Fruit fly (Drosophila melanogaster) whole organism, embryonic: ENCODE data around the gene CG33791.

Experiments used
- CG10209 ChIP-seq: fragments of 200-800 bp; sonication (Bioruptor generic); optimal IDR thresholded peaks from 3 replicates; lab custom pipeline; 2017; ENCODE audit warnings: missing biosample characterization, mild to moderate bottlenecking, missing genetic modification characterization, missing genetic modification reagents
- CG1024 ChIP-seq: fragments of 200-800 bp; sonication (Bioruptor generic); IDR thresholded peaks from 2 replicates; pipeline ENCODE4 v1.3.6; 2022; ENCODE audit warnings: missing biosample characterization, missing genetic modification characterization
- CG10565 ChIP-seq: fragments of 200-800 bp; sonication (Bioruptor generic); optimal IDR thresholded peaks from 3 replicates; lab custom pipeline; 2016; ENCODE audit warnings: missing biosample characterization, mild to moderate bottlenecking, missing genetic modification characterization
- CG10654 ChIP-seq: fragments of 200-800 bp; sonication (Bioruptor generic); optimal IDR thresholded peaks from 2 replicates; lab custom pipeline; 2016; ENCODE audit warnings: missing biosample characterization, missing genetic modification characterization
- CG10979 ChIP-seq: fragments of 200-800 bp; sonication (Bioruptor generic); optimal IDR thresholded peaks from 2 replicates; lab custom pipeline; 2018; ENCODE audit warnings: missing biosample characterization, mild to moderate bottlenecking, missing genetic modification characterization, moderate library complexity
- CG11247 ChIP-seq: fragments of 200-800 bp; sonication (Bioruptor generic); IDR thresholded peaks from 2 replicates; pipeline ENCODE4 v1.3.6; 2022; ENCODE audit warnings: missing biosample characterization, missing genetic modification characterization
- CG11723 ChIP-seq: fragments of 200-800 bp; sonication (Bioruptor generic); optimal IDR thresholded peaks from 2 replicates; lab custom pipeline; 2017; ENCODE audit warnings: missing biosample characterization, mild to moderate bottlenecking, missing genetic modification characterization
- CG13424 ChIP-seq: fragments of 200-800 bp; sonication (Bioruptor generic); optimal IDR thresholded peaks from 2 replicates; lab custom pipeline; 2019; ENCODE audit warnings: missing biosample characterization, mild to moderate bottlenecking, missing genetic modification characterization, moderate library complexity
- CG15073 ChIP-seq: fragments of 200-800 bp; sonication (Bioruptor generic); optimal IDR thresholded peaks from 2 replicates; lab custom pipeline; 2016; ENCODE audit warnings: missing biosample characterization, missing genetic modification characterization
- CG15601 ChIP-seq: fragments of 200-800 bp; sonication (Bioruptor generic); optimal IDR thresholded peaks from 3 replicates; lab custom pipeline; 2019; ENCODE audit warnings: missing biosample characterization, mild to moderate bottlenecking, missing genetic modification characterization, moderate library complexity
- CG16779 ChIP-seq: fragments of 200-800 bp; sonication (Bioruptor generic); IDR thresholded peaks from 2 replicates; pipeline ENCODE4 v1.3.6; 2022; ENCODE audit warnings: missing biosample characterization, missing genetic modification characterization
- CG16863 ChIP-seq: fragments of 200-800 bp; sonication (Bioruptor generic); optimal IDR thresholded peaks from 3 replicates; lab custom pipeline; 2016; ENCODE audit warnings: missing biosample characterization, missing genetic modification characterization
- CG1832 ChIP-seq: fragments of 200-800 bp; sonication (Bioruptor generic); optimal IDR thresholded peaks from 2 replicates; lab custom pipeline; 2017; ENCODE audit warnings: missing biosample characterization, mild to moderate bottlenecking, missing genetic modification characterization, inconsistent platforms
- CG31441 ChIP-seq: fragments of 200-800 bp; sonication (Bioruptor generic); IDR thresholded peaks from 2 replicates; pipeline ENCODE4 v1.3.6; 2022; ENCODE audit warnings: missing biosample characterization, missing genetic modification characterization
- CG5245 ChIP-seq: fragments of 200-800 bp; sonication (Bioruptor generic); optimal IDR thresholded peaks from 3 replicates; lab custom pipeline; 2016; ENCODE audit warnings: missing biosample characterization, missing genetic modification characterization
- CG6254 ChIP-seq: fragments of 200-800 bp; sonication (Bioruptor generic); optimal IDR thresholded peaks from 3 replicates; lab custom pipeline; 2017; ENCODE audit warnings: mild to moderate bottlenecking, missing biosample characterization, missing genetic modification reagents, missing genetic modification characterization
- CG7745 ChIP-seq: fragments of 200-800 bp; sonication (Bioruptor generic); optimal IDR thresholded peaks from 2 replicates; lab custom pipeline; 2018; ENCODE audit warnings: missing biosample characterization, mild to moderate bottlenecking, missing genetic modification characterization, moderate library complexity
- CG8924 ChIP-seq: fragments of 200-800 bp; optimal IDR thresholded peaks from 3 replicates; lab custom pipeline; 2019; ENCODE audit warnings: missing biosample characterization, mild to moderate bottlenecking, missing genetic modification characterization, moderate library complexity
- Ets65A ChIP-seq: fragments of 200-800 bp; sonication (Bioruptor generic); peaks from one replicate; lab custom pipeline; 2016; ENCODE audit warnings: missing biosample characterization, missing genetic modification characterization
- Fer3 ChIP-seq: fragments of 200-800 bp; sonication (Bioruptor generic); optimal IDR thresholded peaks from 2 replicates; lab custom pipeline; 2018; ENCODE audit warnings: missing biosample characterization, mild to moderate bottlenecking, missing genetic modification characterization, moderate library complexity
- Hmr ChIP-seq: fragments of 200-800 bp; sonication (Bioruptor generic); optimal IDR thresholded peaks from 3 replicates; lab custom pipeline; 2017; ENCODE audit warnings: mild to moderate bottlenecking, missing biosample characterization, missing genetic modification reagents, missing genetic modification characterization
- Jarid2 ChIP-seq: fragments of 200-800 bp; sonication (Bioruptor generic); optimal IDR thresholded peaks from 3 replicates; lab custom pipeline; 2017; ENCODE audit warnings: mild to moderate bottlenecking, missing biosample characterization, missing genetic modification reagents, missing genetic modification characterization
- Kr ChIP-seq: fragments of 200-800 bp; sonication (Bioruptor generic); optimal IDR thresholded peaks from 2 replicates; lab custom pipeline; 2017; ENCODE audit warnings: missing biosample characterization, mild to moderate bottlenecking, missing genetic modification characterization
- Opbp ChIP-seq: fragments of 200-800 bp; sonication (Bioruptor generic); IDR thresholded peaks from 3 replicates; pipeline ENCODE4 v1.3.6; 2022; ENCODE audit warnings: missing biosample characterization, missing genetic modification characterization; ENCODE audit not compliant: partially characterized antibody
- Poxn ChIP-seq: fragments of 200-800 bp; sonication (Bioruptor generic); IDR thresholded peaks from 2 replicates; pipeline ENCODE4 v1.3.6; 2022; ENCODE audit warnings: missing biosample characterization, missing genetic modification characterization
- Side ChIP-seq: fragments of 200-800 bp; sonication (Bioruptor generic); optimal IDR thresholded peaks from 2 replicates; lab custom pipeline; 2016; ENCODE audit warnings: missing biosample characterization, missing genetic modification characterization
- Sry-β ChIP-seq: fragments of 200-800 bp; sonication (Bioruptor generic); optimal IDR thresholded peaks from 2 replicates; lab custom pipeline; 2018; ENCODE audit warnings: missing biosample characterization, mild to moderate bottlenecking, missing genetic modification characterization, moderate library complexity
- Xrp1 ChIP-seq: fragments of 200-800 bp; sonication (Bioruptor generic); IDR thresholded peaks from 2 replicates; pipeline ENCODE4 v1.3.6; 2022; ENCODE audit warnings: missing biosample characterization, missing genetic modification characterization
- caup ChIP-seq: fragments of 200-800 bp; sonication (Bioruptor generic); optimal IDR thresholded peaks from 3 replicates; lab custom pipeline; 2017; ENCODE audit warnings: missing biosample characterization, mild to moderate bottlenecking, missing genetic modification characterization, moderate library complexity; ENCODE audit not compliant: severe bottlenecking
- ci ChIP-seq: fragments of 200-800 bp; sonication (Bioruptor generic); IDR thresholded peaks from 3 replicates; pipeline ENCODE4 v1.3.6; 2022; ENCODE audit warnings: missing biosample characterization, missing genetic modification characterization
- cwo ChIP-seq: fragments of 200-800 bp; sonication (Bioruptor generic); optimal IDR thresholded peaks from 3 replicates; lab custom pipeline; 2017; ENCODE audit warnings: missing biosample characterization, missing genetic modification characterization, mild to moderate bottlenecking, moderate library complexity, missing genetic modification reagents
- danr ChIP-seq: fragments of 200-800 bp; sonication (Bioruptor generic); IDR thresholded peaks from 2 replicates; pipeline ENCODE4 v1.3.6; 2022; ENCODE audit warnings: missing biosample characterization, missing genetic modification characterization
- exex ChIP-seq: fragments of 200-800 bp; sonication (Bioruptor generic); optimal IDR thresholded peaks from 4 replicates; lab custom pipeline; 2018; ENCODE audit warnings: missing biosample characterization, mild to moderate bottlenecking, missing genetic modification characterization, moderate library complexity
- fd96Cb ChIP-seq: fragments of 200-800 bp; sonication (Bioruptor generic); optimal IDR thresholded peaks from 2 replicates; lab custom pipeline; 2018; ENCODE audit warnings: missing biosample characterization, mild to moderate bottlenecking, missing genetic modification characterization, moderate library complexity
- grn ChIP-seq: fragments of 200-800 bp; sonication (Bioruptor generic); optimal IDR thresholded peaks from 3 replicates; lab custom pipeline; 2017; ENCODE audit warnings: missing biosample characterization, missing genetic modification characterization
- hb ChIP-seq: fragments of 200-800 bp; sonication (Bioruptor generic); IDR thresholded peaks from 3 replicates; pipeline ENCODE4 v1.3.6; 2022; ENCODE audit warnings: missing biosample characterization, missing genetic modification characterization; ENCODE audit not compliant: partially characterized antibody
- her ChIP-seq: fragments of 200-800 bp; sonication (Bioruptor generic); optimal IDR thresholded peaks from 2 replicates; lab custom pipeline; 2016; ENCODE audit warnings: missing biosample characterization, missing genetic modification characterization
- pho ChIP-seq: fragments of 200-800 bp; sonication (Bioruptor generic); optimal IDR thresholded peaks from 2 replicates; lab custom pipeline; 2016; ENCODE audit warnings: missing biosample characterization, missing genetic modification characterization
- pum ChIP-seq: fragments of 200-800 bp; sonication (Bioruptor generic); optimal IDR thresholded peaks from 2 replicates; lab custom pipeline; 2016; ENCODE audit warnings: missing biosample characterization, missing genetic modification characterization
- ranshi ChIP-seq: fragments of 200-800 bp; sonication (Bioruptor generic); IDR thresholded peaks from 2 replicates; pipeline ENCODE4 v1.3.6; 2022; ENCODE audit warnings: missing biosample characterization, missing genetic modification characterization
- schlank ChIP-seq: fragments of 200-800 bp; sonication (Bioruptor generic); optimal IDR thresholded peaks from 2 replicates; lab custom pipeline; 2018; ENCODE audit warnings: missing biosample characterization, mild to moderate bottlenecking, missing genetic modification characterization
- sd ChIP-seq: fragments of 200-800 bp; sonication (Bioruptor generic); optimal IDR thresholded peaks from 3 replicates; lab custom pipeline; 2018; ENCODE audit warnings: missing biosample characterization, mild to moderate bottlenecking, missing genetic modification characterization, moderate library complexity
- seq ChIP-seq: fragments of 200-800 bp; sonication (Bioruptor generic); IDR thresholded peaks from 2 replicates; pipeline ENCODE4 v1.3.6; 2022; ENCODE audit warnings: missing biosample characterization, missing genetic modification characterization
- shn ChIP-seq: fragments of 200-800 bp; sonication (Bioruptor generic); optimal IDR thresholded peaks from 3 replicates; lab custom pipeline; 2016; ENCODE audit warnings: missing biosample characterization, missing genetic modification characterization
- sr ChIP-seq: fragments of 200-800 bp; sonication (Bioruptor generic); IDR thresholded peaks from 3 replicates; pipeline ENCODE4 v1.3.6; 2022; ENCODE audit warnings: missing biosample characterization, missing genetic modification characterization
- stc ChIP-seq: fragments of 200-800 bp; sonication (Bioruptor generic); IDR thresholded peaks from 2 replicates; pipeline ENCODE4 v1.3.6; 2022; ENCODE audit warnings: missing biosample characterization, missing genetic modification characterization
- tgo ChIP-seq: fragments of 200-800 bp; sonication (Bioruptor generic); IDR thresholded peaks from 3 replicates; pipeline ENCODE4 v1.3.6; 2022; ENCODE audit warnings: missing biosample characterization, missing genetic modification characterization
- unc-4 ChIP-seq: fragments of 200-800 bp; sonication (Bioruptor generic); IDR thresholded peaks from 2 replicates; pipeline ENCODE4 v1.3.6; 2022; ENCODE audit warnings: missing biosample characterization, missing genetic modification characterization; ENCODE audit not compliant: partially characterized antibody
- unpg ChIP-seq: fragments of 200-800 bp; sonication (Bioruptor generic); optimal IDR thresholded peaks from 3 replicates; lab custom pipeline; 2018; ENCODE audit warnings: missing biosample characterization, mild to moderate bottlenecking, missing genetic modification characterization, moderate library complexity

Gene CG33791

DNA sequence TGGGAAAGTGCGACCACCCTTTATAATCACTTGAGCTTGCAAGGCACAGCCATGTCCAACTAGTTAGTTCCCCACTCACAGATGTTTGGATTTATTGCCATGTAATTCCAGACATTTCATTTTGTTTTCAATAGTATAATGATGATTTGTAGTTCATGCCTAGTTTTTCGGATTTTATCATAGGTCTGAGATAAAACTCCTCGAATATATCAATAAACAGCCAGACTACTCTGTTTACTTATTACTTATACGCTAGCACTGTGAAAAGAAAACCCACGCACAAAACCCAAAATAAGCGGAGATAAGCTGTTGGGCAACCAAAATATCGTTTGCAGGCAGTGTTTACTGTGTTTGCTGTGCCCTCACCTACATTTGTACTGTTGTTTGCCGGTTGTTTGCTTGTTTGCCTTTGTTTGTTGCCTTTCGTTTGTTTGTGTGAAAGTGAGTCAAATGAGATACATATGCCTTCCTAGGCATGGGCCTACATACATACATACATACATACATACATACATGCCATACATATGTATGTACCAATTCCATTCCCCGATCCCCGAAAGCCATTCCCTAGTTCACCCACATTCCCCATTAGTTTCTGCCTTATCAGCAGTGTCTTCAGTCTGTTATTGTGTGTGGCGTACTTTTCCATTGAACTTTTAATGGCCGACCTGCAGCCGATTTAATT is 23.4 kb upstream of the CG33791 start (continued):
- TF ChIP-seq seq (GFP tag; lab: Robert Waterston, UW) (peak; percentile 7; the same call in 1 of the 2 replicates), tgo (GFP tag; lab: Robert Waterston, UW) (no peak; the same call in 2 of the 3 replicates), CG8924 (tag; lab: Kevin White, UChicago) (peak; percentile 78), Sry-β (GFP tag; lab: Kevin White, UChicago) (peak; percentile 57), CG1832 (GFP tag; lab: Kevin White, UChicago) (no peak), CG11723 (peak; percentile 54), CG10565 (GFP tag; lab: Kevin White, UChicago) (no peak), unpg (GFP tag; lab: Kevin White, UChicago) (peak; percentile 60), her (GFP tag; lab: Kevin White, UChicago) (peak; percentile 26), CG13424 (tag; lab: Kevin White, UChicago) (peak; percentile 74), Poxn (GFP tag; lab: Robert Waterston, UW) (no peak), shn (GFP tag; lab: Kevin White, UChicago) (peak; percentile 69), CG15601 (tag; lab: Kevin White, UChicago) (peak; percentile 83), Ets65A (GFP tag; lab: Kevin White, UChicago) (peak; percentile 96), pho (GFP tag; lab: Kevin White, UChicago) (peak; percentile 31), CG6254 (GFP tag; lab: Kevin White, UChicago) (peak; percentile 73), unc-4 (no peak), caup (GFP tag; lab: Kevin White, UChicago) (peak; percentile 28), CG16863 (GFP tag; lab: Kevin White, UChicago) (peak; percentile 56), fd96Cb (tag; lab: Kevin White, UChicago) (peak; percentile 44), exex (tag; lab: Kevin White, UChicago) (peak; percentile 20), CG15073 (no peak), CG1024 (GFP tag; lab: Robert Waterston, UW) (peak; percentile 45), Side (peak; percentile 67), ranshi (GFP tag; lab: Robert Waterston, UW) (peak; percentile 37), pum (peak; percentile 62), hb (GFP tag; lab: Robert Waterston, UW) (no peak), stc (GFP tag; lab: Robert Waterston, UW) (peak; percentile 66), CG10654 (peak; percentile 73), Hmr (GFP tag; lab: Kevin White, UChicago) (peak; percentile 54), CG10979 (peak; percentile 71), sr (peak; percentile 72; the same call in 2 of the 3 replicates), Opbp (GFP tag; lab: Robert Waterston, UW) (no peak), CG7745 (tag; lab: Kevin White, UChicago) (peak; percentile 79), Jarid2 (peak; percentile 46), grn (GFP tag; lab: Kevin White, UChicago) (peak; percentile 34), CG11247 (no peak), CG5245 (no peak), Xrp1 (peak; percentile 83), Fer3 (tag; lab: Kevin White, UChicago) (peak; percentile 61), schlank (tag; lab: Kevin White, UChicago) (no peak), ci (GFP tag; lab: Robert Waterston, UW) (peak; percentile 83), cwo (peak; percentile 25), danr (no peak), CG31441 (GFP tag; lab: Robert Waterston, UW) (peak; percentile 62; the same call in 1 of the 2 replicates), CG16779 (GFP tag; lab: Robert Waterston, UW) (no peak), Kr (GFP tag; lab: Kevin White, UChicago) (peak; percentile 93), CG10209 (GFP tag; lab: Kevin White, UChicago) (peak; percentile 81), sd (tag; lab: Kevin White, UChicago) (peak; percentile 86)
